Fruit fly (Drosophila melanogaster): ENCODE measurements around the gene CG11656.
A peak's percentile ranks its signal among the peaks of the same experiment; 100 is the strongest.

The CG11656 gene

dm6 chr3R:13043857-13044256, 34.2 kb downstream of the CG11656 start, which contains the start of gene CG45122:
Gene CG45122 (plus strand): TSS chr3R:13044157.
- TF ChIP-seq CG14965 (GFP tag; optimal IDR thresholded peaks at IDR 0.05; ENCODE audit: borderline replicate concordance) (no peak), hb (GFP tag; IDR thresholded peaks at IDR 0.05; ENCODE audit: partially characterized antibody) (no peak)

- TF ChIP-seq Myb (GFP tag; optimal IDR thresholded peaks at IDR 0.05) (no peak), slbo (GFP tag; IDR thresholded peaks at IDR 0.05) (no peak), Ets97D (GFP tag; optimal IDR thresholded peaks at IDR 0.05) (no peak), Atf3 (GFP tag; optimal IDR thresholded peaks at IDR 0.05) (no peak), Fer1 (GFP tag; optimal IDR thresholded peaks at IDR 0.05) (no peak), Max (GFP tag; optimal IDR thresholded peaks at IDR 0.05) (no peak), lov (optimal IDR thresholded peaks at IDR 0.05) (no peak), lov (GFP tag; IDR thresholded peaks at IDR 0.05) (no peak), CG8944 (GFP tag; optimal IDR thresholded peaks at IDR 0.05) (no peak), kah (GFP tag; optimal IDR thresholded peaks at IDR 0.05) (no peak), sna (GFP tag; IDR thresholded peaks at IDR 0.05; ENCODE audit: partially characterized antibody) (no peak), H2.0 (GFP tag; IDR thresholded peaks at IDR 0.05) (no peak), Dip3 (GFP tag; optimal IDR thresholded peaks at IDR 0.05) (no peak), eyg (GFP tag; optimal IDR thresholded peaks at IDR 0.05) (no peak), CG32772 (GFP tag; IDR thresholded peaks at IDR 0.05) (no peak), ato (GFP tag; IDR thresholded peaks at IDR 0.05; ENCODE audit: partially characterized antibody) (no peak), Dbx (GFP tag; IDR thresholded peaks at IDR 0.05) (no peak), ab (GFP tag; optimal IDR thresholded peaks at IDR 0.05) (no peak), cg (GFP tag; optimal IDR thresholded peaks at IDR 0.05) (no peak), CG4854 (GFP tag; optimal IDR thresholded peaks at IDR 0.05) (no peak), zen2 (GFP tag; IDR thresholded peaks at IDR 0.05; ENCODE audit: partially characterized antibody) (no peak)
Measured at dm6 chr3R:13044459-13044858, 34.8 kb downstream of the CG11656 start, which contains the start of gene Hsc70-2. Gene Hsc70-2 (plus strand): TSS chr3R:13044759.

dm6 chr3R:13047431-13047830, 37.7 kb downstream of the CG11656 start, which contains the start of gene CG31157:
Gene CG31157 (plus strand): TSS chr3R:13047731.
- TF ChIP-seq CG11398 (GFP tag; optimal IDR thresholded peaks at IDR 0.05), result no peak
- TF ChIP-seq sim (GFP tag; IDR thresholded peaks at IDR 0.05), result no peak
- no peak for TF ChIP-seq CG2712 (tag; optimal IDR thresholded peaks at IDR 0.05)
- TF ChIP-seq bab2 (GFP tag; optimal IDR thresholded peaks at IDR 0.05), result no peak

dm6 chr3R:13051298-13051723, 41.6 kb downstream of the CG11656 start, which contains the start of gene CG7966:
Gene CG7966 (minus strand): TSS chr3R:13051453.
- no peak for TF ChIP-seq Six4 (GFP tag; optimal IDR thresholded peaks at IDR 0.05)
- no peak for TF ChIP-seq lola (GFP tag; optimal IDR thresholded peaks at IDR 0.05)
- no peak for TF ChIP-seq Side (GFP tag; optimal IDR thresholded peaks at IDR 0.05)
- no peak for TF ChIP-seq CG10565 (GFP tag; optimal IDR thresholded peaks at IDR 0.05)
- TF ChIP-seq Xrp1 (GFP tag; IDR thresholded peaks at IDR 0.05), result no peak
- no peak for TF ChIP-seq Meics (GFP tag; optimal IDR thresholded peaks at IDR 0.05)
- no peak for TF ChIP-seq CG6791 (GFP tag; IDR thresholded peaks at IDR 0.05; ENCODE audit: partially characterized antibody)
- no peak for TF ChIP-seq crol (GFP tag; IDR thresholded peaks at IDR 0.05)
- no peak for TF ChIP-seq tin (GFP tag; optimal IDR thresholded peaks at IDR 0.05)
- no peak for TF ChIP-seq CG18262 (tag; optimal IDR thresholded peaks at IDR 0.05)
- no peak for TF ChIP-seq CG11723 (GFP tag; optimal IDR thresholded peaks at IDR 0.05)
- TF ChIP-seq Mad (GFP tag; optimal IDR thresholded peaks at IDR 0.05), result no peak
- TF ChIP-seq org-1 (GFP tag; optimal IDR thresholded peaks at IDR 0.05), result no peak
- no peak for TF ChIP-seq dmrt11E (tag; optimal IDR thresholded peaks at IDR 0.05)
- TF ChIP-seq bsh (GFP tag; optimal IDR thresholded peaks at IDR 0.05), result no peak
- TF ChIP-seq Hsf (GFP tag; optimal IDR thresholded peaks at IDR 0.05), result no peak
- TF ChIP-seq CG16863 (GFP tag; optimal IDR thresholded peaks at IDR 0.05), result no peak
- TF ChIP-seq Doc3 (GFP tag; IDR thresholded peaks at IDR 0.05; ENCODE audit: partially characterized antibody), result no peak
- TF ChIP-seq CG9797 (GFP tag; optimal IDR thresholded peaks at IDR 0.05), result no peak
- peak; percentile 38; the same call in 1 of the 2 replicates for TF ChIP-seq CG32532 (GFP tag; IDR thresholded peaks at IDR 0.05)
- TF ChIP-seq rib (GFP tag; IDR thresholded peaks at IDR 0.05), result no peak
- no peak for TF ChIP-seq ap (GFP tag; IDR thresholded peaks at IDR 0.05)

All from whole organism, embryonic.